Fruit fly (Drosophila melanogaster) whole organism, embryonic: ENCODE results near the gene RhoGAP93B.

Source experiments
- CG10209 ChIP-seq: fragments of 200-800 bp; sonication (Bioruptor generic); optimal IDR thresholded peaks from 3 replicates; lab custom pipeline; 2017; ENCODE audit warnings: missing biosample characterization, mild to moderate bottlenecking, missing genetic modification characterization, missing genetic modification reagents
- CG10431 ChIP-seq: fragments of 200-800 bp; sonication (Bioruptor generic); optimal IDR thresholded peaks from 3 replicates; lab custom pipeline; 2018; ENCODE audit warnings: missing biosample characterization, mild to moderate bottlenecking, missing genetic modification characterization
- CG11093 ChIP-seq: fragments of 200-800 bp; sonication (Bioruptor generic); IDR thresholded peaks from 3 replicates; pipeline ENCODE4 v1.3.6; 2022; ENCODE audit warnings: missing biosample characterization, missing genetic modification characterization
- CG11247 ChIP-seq: fragments of 200-800 bp; sonication (Bioruptor generic); IDR thresholded peaks from 2 replicates; pipeline ENCODE4 v1.3.6; 2022; ENCODE audit warnings: missing biosample characterization, missing genetic modification characterization
- CG11504 ChIP-seq: fragments of 200-800 bp; sonication (Bioruptor generic); optimal IDR thresholded peaks from 3 replicates; lab custom pipeline; 2019; ENCODE audit warnings: missing biosample characterization, mild to moderate bottlenecking, missing genetic modification characterization, moderate library complexity
- CG15011 ChIP-seq: fragments of 200-800 bp; sonication (Bioruptor generic); optimal IDR thresholded peaks from 3 replicates; lab custom pipeline; 2018; ENCODE audit warnings: missing biosample characterization, mild to moderate bottlenecking, missing genetic modification characterization
- CG15514 ChIP-seq: fragments of 200-800 bp; sonication (Bioruptor generic); optimal IDR thresholded peaks from 3 replicates; lab custom pipeline; 2017; ENCODE audit warnings: missing biosample characterization, missing genetic modification characterization, mild to moderate bottlenecking, moderate library complexity, missing genetic modification reagents
- CG2712 ChIP-seq: fragments of 200-800 bp; optimal IDR thresholded peaks from 3 replicates; lab custom pipeline; 2019; ENCODE audit warnings: missing biosample characterization, mild to moderate bottlenecking, missing genetic modification characterization, moderate library complexity
- CG30020 ChIP-seq: fragments of 200-800 bp; optimal IDR thresholded peaks from 2 replicates; lab custom pipeline; 2019; ENCODE audit warnings: missing biosample characterization, mild to moderate bottlenecking, missing genetic modification characterization, moderate library complexity
- CG3281 ChIP-seq: fragments of 200-800 bp; sonication (Bioruptor generic); optimal IDR thresholded peaks from 3 replicates; lab custom pipeline; 2017; ENCODE audit warnings: missing biosample characterization, mild to moderate bottlenecking, missing genetic modification characterization
- CG34376 ChIP-seq: fragments of 200-800 bp; sonication (Bioruptor generic); optimal IDR thresholded peaks from 2 replicates; lab custom pipeline; 2018; ENCODE audit warnings: missing biosample characterization, mild to moderate bottlenecking, missing genetic modification characterization
- CG4404 ChIP-seq: fragments of 200-800 bp; sonication (Bioruptor generic); IDR thresholded peaks from 2 replicates; pipeline ENCODE4 v1.3.6; 2022; ENCODE audit warnings: missing biosample characterization, missing genetic modification characterization
- CG4820 ChIP-seq: fragments of 200-800 bp; sonication (Bioruptor generic); optimal IDR thresholded peaks from 3 replicates; lab custom pipeline; 2016; ENCODE audit warnings: missing biosample characterization, missing genetic modification characterization
- CG6175 ChIP-seq: fragments of 200-800 bp; sonication (Bioruptor generic); IDR thresholded peaks from 3 replicates; pipeline ENCODE4 v1.3.6; 2022; ENCODE audit warnings: missing biosample characterization, missing genetic modification characterization
- CG6791 ChIP-seq: fragments of 200-800 bp; sonication (Bioruptor generic); IDR thresholded peaks from 3 replicates; pipeline ENCODE4 v1.3.6; 2022; ENCODE audit warnings: missing biosample characterization, missing genetic modification characterization; ENCODE audit not compliant: partially characterized antibody
- CG6813 ChIP-seq: fragments of 200-800 bp; sonication (Bioruptor generic); optimal IDR thresholded peaks from 2 replicates; lab custom pipeline; 2017; ENCODE audit warnings: missing biosample characterization, missing genetic modification characterization, mild to moderate bottlenecking, moderate library complexity, missing genetic modification reagents
- CG7928 ChIP-seq: fragments of 200-800 bp; sonication (Bioruptor generic); optimal IDR thresholded peaks from 2 replicates; lab custom pipeline; 2017; ENCODE audit warnings: missing biosample characterization, mild to moderate bottlenecking, missing genetic modification characterization
- CG7963 ChIP-seq: fragments of 200-800 bp; sonication (Bioruptor generic); IDR thresholded peaks from 3 replicates; pipeline ENCODE4 v1.3.6; 2022; ENCODE audit warnings: missing biosample characterization, missing genetic modification characterization; ENCODE audit not compliant: partially characterized antibody
- CG8281 ChIP-seq: fragments of 200-800 bp; sonication (Bioruptor generic); optimal IDR thresholded peaks from 2 replicates; lab custom pipeline; 2018; ENCODE audit warnings: missing biosample characterization, mild to moderate bottlenecking, missing genetic modification characterization, moderate library complexity
- Camta ChIP-seq: fragments of 200-800 bp; sonication (Bioruptor generic); optimal IDR thresholded peaks from 2 replicates; lab custom pipeline; 2016; ENCODE audit warnings: missing biosample characterization, missing genetic modification characterization
- D19B ChIP-seq: fragments of 200-800 bp; sonication (Bioruptor generic); optimal IDR thresholded peaks from 2 replicates; lab custom pipeline; 2017; ENCODE audit warnings: missing biosample characterization, mild to moderate bottlenecking, missing genetic modification characterization
- Dfd ChIP-seq, 2 experiments: fragments of >200 bp; optimal IDR thresholded peaks; 2 replicates each; lab custom pipeline; 2017; ENCODE audit warnings: missing biosample characterization in 2 of 2, missing genetic modification characterization in 2 of 2
- E2f1 ChIP-seq: fragments of 200-800 bp; sonication (Bioruptor generic); IDR thresholded peaks from 2 replicates; pipeline ENCODE4 v1.3.6; 2022; ENCODE audit warnings: missing biosample characterization, missing genetic modification characterization
- Ets97D ChIP-seq: fragments of 200-800 bp; sonication (Bioruptor generic); optimal IDR thresholded peaks from 3 replicates; lab custom pipeline; 2016; ENCODE audit warnings: missing biosample characterization, missing genetic modification characterization
- H2.0 ChIP-seq: fragments of 200-800 bp; sonication (Bioruptor generic); IDR thresholded peaks from 2 replicates; pipeline ENCODE4 v1.3.6; 2022; ENCODE audit warnings: missing biosample characterization, missing genetic modification characterization
- HLHmδ ChIP-seq: fragments of 200-800 bp; sonication (Bioruptor generic); optimal IDR thresholded peaks from 2 replicates; lab custom pipeline; 2018; ENCODE audit warnings: missing biosample characterization, mild to moderate bottlenecking, missing genetic modification characterization, moderate library complexity
- MBD-R2 ChIP-seq: fragments of 200-800 bp; sonication (Bioruptor generic); IDR thresholded peaks from 2 replicates; pipeline ENCODE4 v1.3.6; 2022; ENCODE audit warnings: missing biosample characterization, missing genetic modification characterization
- NC2β ChIP-seq: fragments of 200-800 bp; sonication (Bioruptor generic); optimal IDR thresholded peaks from 2 replicates; lab custom pipeline; 2016; ENCODE audit warnings: missing biosample characterization, missing genetic modification characterization
- Ravus ChIP-seq: fragments of 200-800 bp; sonication (Bioruptor generic); IDR thresholded peaks from 2 replicates; pipeline ENCODE4 v1.3.6; 2022; ENCODE audit warnings: missing biosample characterization, missing genetic modification characterization
- Sin3A ChIP-seq: fragments of >200 bp; optimal IDR thresholded peaks from 2 replicates; lab custom pipeline; 2018
- al ChIP-seq: fragments of 200-800 bp; sonication (Bioruptor generic); IDR thresholded peaks from 2 replicates; pipeline ENCODE4 v1.3.6; 2022; ENCODE audit warnings: missing biosample characterization, missing genetic modification characterization
- az2 ChIP-seq: fragments of 200-800 bp; sonication (Bioruptor generic); optimal IDR thresholded peaks from 3 replicates; lab custom pipeline; 2016; ENCODE audit warnings: missing biosample characterization, missing genetic modification characterization
- bab2 ChIP-seq: fragments of 200-800 bp; sonication (Bioruptor generic); optimal IDR thresholded peaks from 2 replicates; lab custom pipeline; 2016; ENCODE audit warnings: missing biosample characterization, missing genetic modification characterization
- bsh ChIP-seq, 2 experiments: fragments of 200-800 bp; sonication (Bioruptor generic); optimal IDR thresholded peaks; 2 replicates each; lab custom pipeline; 2017 to 2018; ENCODE audit warnings: mild to moderate bottlenecking in 2 of 2, missing biosample characterization in 2 of 2, missing genetic modification characterization in 2 of 2, moderate library complexity in 1 of 2
- dati ChIP-seq: fragments of 200-800 bp; sonication (Bioruptor generic); IDR thresholded peaks from 2 replicates; pipeline ENCODE4 v1.3.6; 2022; ENCODE audit warnings: missing biosample characterization, missing genetic modification characterization
- dpn ChIP-seq, 2 experiments: fragments of 200-800 bp; sonication (Bioruptor generic); optimal IDR thresholded peaks; 3 replicates each; lab custom pipeline; 2016; ENCODE audit warnings: missing biosample characterization in 2 of 2, missing genetic modification characterization in 2 of 2
- ems ChIP-seq: fragments of 200-800 bp; sonication (Bioruptor generic); optimal IDR thresholded peaks from 3 replicates; lab custom pipeline; 2016; ENCODE audit warnings: missing biosample characterization, missing genetic modification characterization
- gfzf ChIP-seq: fragments of 200-800 bp; sonication (Bioruptor generic); optimal IDR thresholded peaks from 2 replicates; lab custom pipeline; 2016; ENCODE audit warnings: missing biosample characterization, mild to moderate bottlenecking, missing genetic modification characterization, moderate library complexity
- gro ChIP-seq: fragments of 200-800 bp; sonication (Bioruptor generic); optimal IDR thresholded peaks from 2 replicates; lab custom pipeline; 2016; ENCODE audit warnings: missing biosample characterization, missing genetic modification characterization
- knrl ChIP-seq: fragments of 200-800 bp; sonication (Bioruptor generic); IDR thresholded peaks from 3 replicates; pipeline ENCODE4 v1.3.6; 2022; ENCODE audit warnings: missing biosample characterization, missing genetic modification characterization; ENCODE audit not compliant: partially characterized antibody
- lov ChIP-seq, 2 experiments: fragments of 200-800 bp in 1 of 2; fragments of >200 bp in 1 of 2; sonication (Bioruptor generic) in 1 of 2; IDR thresholded peaks in 1 of 2; optimal IDR thresholded peaks in 1 of 2; 2 replicates in 1 of 2; 3 replicates in 1 of 2; pipeline versions ENCODE4 v1.3.6 to Lab custom; 2017 to 2022; ENCODE audit warnings: missing biosample characterization in 1 of 2, missing genetic modification characterization in 1 of 2
- nmo ChIP-seq: fragments of 200-800 bp; sonication (Bioruptor generic); optimal IDR thresholded peaks from 2 replicates; lab custom pipeline; 2018; ENCODE audit warnings: missing biosample characterization, mild to moderate bottlenecking, missing genetic modification characterization, moderate library complexity
- pzg ChIP-seq: fragments of 200-800 bp; sonication (Bioruptor generic); optimal IDR thresholded peaks from 3 replicates; lab custom pipeline; 2018; ENCODE audit warnings: missing biosample characterization, mild to moderate bottlenecking, missing genetic modification characterization, moderate library complexity
- rib ChIP-seq: fragments of 200-800 bp; sonication (Bioruptor generic); IDR thresholded peaks from 2 replicates; pipeline ENCODE4 v1.3.6; 2022; ENCODE audit warnings: missing biosample characterization, missing genetic modification characterization
- scrt ChIP-seq: fragments of 200-800 bp; sonication (Bioruptor generic); optimal IDR thresholded peaks from 2 replicates; lab custom pipeline; 2018; ENCODE audit warnings: missing biosample characterization, mild to moderate bottlenecking, missing genetic modification characterization, moderate library complexity
- shn ChIP-seq: fragments of 200-800 bp; sonication (Bioruptor generic); optimal IDR thresholded peaks from 3 replicates; lab custom pipeline; 2016; ENCODE audit warnings: missing biosample characterization, missing genetic modification characterization
- slbo ChIP-seq: fragments of 200-800 bp; sonication (Bioruptor generic); IDR thresholded peaks from 2 replicates; pipeline ENCODE4 v1.3.6; 2022; ENCODE audit warnings: missing biosample characterization, missing genetic modification characterization
- sob ChIP-seq: fragments of 200-800 bp; sonication (Bioruptor generic); IDR thresholded peaks from 2 replicates; pipeline ENCODE4 v1.3.6; 2022; ENCODE audit warnings: missing biosample characterization, missing genetic modification characterization

Gene RhoGAP93B

DNA sequence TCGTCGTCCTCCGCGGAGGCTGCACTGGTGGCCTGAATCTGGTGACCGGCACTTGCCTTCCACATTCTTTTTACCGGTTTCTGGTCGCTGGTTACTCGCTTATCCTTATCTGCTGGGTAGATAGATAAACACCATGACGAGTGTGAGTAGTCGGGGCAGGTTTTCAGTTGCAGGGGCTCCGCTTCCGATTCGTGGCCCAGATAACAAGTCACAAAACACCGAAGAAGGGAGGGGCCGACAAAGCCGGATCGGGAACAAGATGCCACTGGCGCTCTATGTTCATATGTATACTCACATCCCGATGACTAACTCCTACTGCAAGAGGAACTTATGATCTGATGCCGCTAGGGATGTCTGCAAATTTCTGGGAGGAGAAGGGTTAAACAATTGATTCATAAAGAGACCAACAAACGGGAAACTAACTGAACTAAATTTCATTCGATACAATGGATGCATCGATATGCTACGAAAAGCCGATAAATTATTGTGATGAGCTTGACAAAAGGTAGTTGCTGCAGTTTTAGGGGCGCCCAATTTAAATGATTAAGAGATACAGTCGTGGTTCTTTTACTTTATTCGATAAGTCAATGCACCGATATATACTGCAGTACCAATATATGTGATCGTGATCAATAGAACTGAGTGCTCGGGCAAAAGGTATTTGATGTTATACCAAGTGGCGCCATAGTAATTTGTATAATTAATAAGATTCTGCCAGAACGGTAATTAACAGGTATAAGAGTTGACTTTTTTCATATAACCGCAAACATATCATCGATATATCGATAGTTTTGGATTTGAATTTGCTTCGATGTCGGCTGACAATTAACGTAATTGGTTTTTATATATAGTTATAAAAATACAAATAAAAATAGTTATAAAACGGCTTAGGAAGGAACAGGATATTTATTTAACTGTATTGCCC, 33.4 kb downstream of the RhoGAP93B start, which contains the start of gene Cortactin (continued):
- TF ChIP-seq CG34376 (GFP tag; lab: Kevin White, UChicago) (peak; percentile 68), CG6791 (GFP tag; lab: Robert Waterston, UW) (peak; percentile 94), scrt (no peak), E2f1 (GFP tag; lab: Robert Waterston, UW) (no peak), dati (GFP tag; lab: Robert Waterston, UW) (no peak), CG10431 (GFP tag; lab: Kevin White, UChicago) (no peak), CG7928 (GFP tag; lab: Kevin White, UChicago) (no peak), slbo (GFP tag; lab: Robert Waterston, UW) (0 out of 2 replicates have a peak, but pooled peaks have one; percentile 4), D19B (GFP tag; lab: Kevin White, UChicago) (no peak), CG15011 (no peak), rib (0 out of 2 replicates have a peak, but pooled peaks have one; percentile 15), CG6175 (GFP tag; lab: Robert Waterston, UW) (no peak), al (GFP tag; lab: Robert Waterston, UW) (no peak), Ravus (GFP tag; lab: Robert Waterston, UW) (no peak), CG8281 (no peak), CG11247 (GFP tag; lab: Robert Waterston, UW) (no peak), pzg (GFP tag; lab: Kevin White, UChicago) (peak; percentile 94), CG3281 (GFP tag; lab: Kevin White, UChicago) (no peak), NC2β (GFP tag; lab: Kevin White, UChicago) (no peak), sob (0 out of 2 replicates have a peak, but pooled peaks have one; percentile 19), CG10209 (GFP tag; lab: Kevin White, UChicago) (no peak), Sin3A (no peak), Dfd (GFP tag; optimal IDR thresholded peaks at IDR 0.05; lab: Kevin White, UChicago) (no peak), H2.0 (no peak), CG11504 (tag; lab: Kevin White, UChicago) (no peak), CG30020 (tag; lab: Kevin White, UChicago) (peak; percentile 13), nmo (GFP tag; lab: Kevin White, UChicago) (peak; percentile 42), Ets97D (GFP tag; lab: Kevin White, UChicago) (peak; percentile 85), CG4404 (GFP tag; lab: Robert Waterston, UW) (no peak), Camta (no peak), lov (optimal IDR thresholded peaks at IDR 0.05; lab: Kevin White, UChicago) (no peak), lov (GFP tag; IDR thresholded peaks at IDR 0.05; lab: Robert Waterston, UW) (no peak), bab2 (no peak), ems (no peak), shn (GFP tag; lab: Kevin White, UChicago) (no peak), HLHmδ (GFP tag; lab: Kevin White, UChicago) (no peak), MBD-R2 (GFP tag; lab: Robert Waterston, UW) (peak; percentile 76), CG4820 (GFP tag; lab: Kevin White, UChicago) (no peak), az2 (GFP tag; lab: Kevin White, UChicago) (no peak), CG15514 (GFP tag; lab: Kevin White, UChicago) (peak; percentile 62), dpn (GFP tag; optimal IDR thresholded peaks at IDR 0.05; lab: Kevin White, UChicago) (peak in 1 of 2 experiments; percentile 1), knrl (GFP tag; lab: Robert Waterston, UW) (peak; percentile 83), CG7963 (GFP tag; lab: Robert Waterston, UW) (peak; percentile 86), CG2712 (tag; lab: Kevin White, UChicago) (peak; percentile 46), CG11093 (no peak), bsh (GFP tag; optimal IDR thresholded peaks at IDR 0.05; lab: Kevin White, UChicago) (no peak), gro (GFP tag; lab: Kevin White, UChicago) (no peak), gfzf (GFP tag; lab: Kevin White, UChicago) (peak; percentile 63), CG6813 (GFP tag; lab: Kevin White, UChicago) (no peak)
